Worm (Caenorhabditis elegans): Measurements from ENCODE around the gene pde-4.

ce11 chrII:7588295-7588694, 62.8 kb downstream of the pde-4 start:
- TF ChIP-seq attf-3 (GFP tag; conservative IDR thresholded peaks at IDR 0.05) (no peak), T07F8.4 (tag; optimal IDR thresholded peaks at IDR 0.05) (no peak), ama-1 (optimal IDR thresholded peaks at IDR 0.05) (no peak), ama-1 (GFP tag; optimal IDR thresholded peaks at IDR 0.05) (no peak), sea-2 (GFP tag; IDR thresholded peaks at IDR 0.05) (no peak), unc-62 (GFP tag; optimal IDR thresholded peaks at IDR 0.05) (no peak), dpff-1 (tag; optimal IDR thresholded peaks at IDR 0.05) (no peak), die-1 (tag; optimal IDR thresholded peaks at IDR 0.05) (no peak), pbrm-1 (GFP tag; IDR thresholded peaks at IDR 0.05) (no peak), nfya-2 (GFP tag; IDR thresholded peaks at IDR 0.05) (no peak), snpc-1.1 (tag; optimal IDR thresholded peaks at IDR 0.05; ENCODE audit: insufficient read depth) (no peak)

All from whole organism, young adult.